Fruit fly (Drosophila melanogaster) whole organism, adult: Measurements from ENCODE around the gene Charon.

Source experiments
- CG12768 ChIP-seq: fragments of 200-800 bp; sonication (Bioruptor generic); optimal IDR thresholded peaks from 2 replicates; lab custom pipeline; 2017; ENCODE audit warnings: missing biosample characterization, missing genetic modification characterization, mild to moderate bottlenecking, moderate library complexity, missing genetic modification reagents
- CG14711 ChIP-seq: fragments of 200-800 bp; sonication (Bioruptor generic); optimal IDR thresholded peaks from 2 replicates; lab custom pipeline; 2018; ENCODE audit warnings: missing biosample characterization, mild to moderate bottlenecking, missing genetic modification characterization, moderate library complexity
- CG1620 ChIP-seq: fragments of 200-800 bp; sonication (Bioruptor generic); optimal IDR thresholded peaks from 2 replicates; lab custom pipeline; 2016; ENCODE audit warnings: missing biosample characterization, missing genetic modification characterization
- CG7101 ChIP-seq: fragments of 200-800 bp; sonication (Bioruptor generic); optimal IDR thresholded peaks from 2 replicates; lab custom pipeline; 2018; ENCODE audit warnings: missing biosample characterization, mild to moderate bottlenecking, missing genetic modification characterization, moderate library complexity
- Crg-1 ChIP-seq: fragments of 200-800 bp; sonication (Bioruptor generic); optimal IDR thresholded peaks from 2 replicates; lab custom pipeline; 2016; ENCODE audit warnings: missing biosample characterization, missing genetic modification characterization
- Hr96 ChIP-seq: fragments of 200-800 bp; sonication (Bioruptor generic); optimal IDR thresholded peaks from 2 replicates; lab custom pipeline; 2016; ENCODE audit warnings: missing biosample characterization, missing genetic modification characterization
- bab1 ChIP-seq: fragments of 200-800 bp; sonication (Bioruptor generic); optimal IDR thresholded peaks from 3 replicates; lab custom pipeline; 2019; ENCODE audit warnings: missing biosample characterization, mild to moderate bottlenecking, missing genetic modification characterization, moderate library complexity
- pad ChIP-seq: fragments of 200-800 bp; sonication (Bioruptor generic); optimal IDR thresholded peaks from 3 replicates; lab custom pipeline; 2017; ENCODE audit warnings: missing biosample characterization, missing genetic modification characterization, mild to moderate bottlenecking, moderate library complexity, missing genetic modification reagents
- tj ChIP-seq: fragments of 200-800 bp; sonication (Bioruptor generic); optimal IDR thresholded peaks from 3 replicates; lab custom pipeline; 2017; ENCODE audit warnings: missing biosample characterization, mild to moderate bottlenecking, missing genetic modification characterization, moderate library complexity

DNA sequence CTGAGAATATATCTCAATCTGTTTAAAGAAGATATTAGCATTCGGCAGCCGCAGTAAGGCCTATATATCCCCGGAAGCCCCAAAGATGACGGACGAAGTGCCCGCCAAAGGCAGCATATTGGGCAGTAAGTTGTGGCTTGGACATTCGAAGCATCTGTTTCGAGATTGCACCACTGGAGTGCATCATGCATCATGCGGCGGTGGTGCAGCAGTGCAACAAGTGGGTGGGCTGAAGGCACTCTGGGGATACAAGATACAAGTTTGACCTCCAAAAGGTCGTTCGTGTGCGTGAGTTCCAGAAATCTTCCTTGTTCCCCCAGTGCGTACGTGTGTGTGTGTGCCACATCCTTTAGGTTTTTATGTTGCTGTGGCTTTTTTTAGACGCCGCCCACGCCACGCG, 29.3 kb downstream of the Charon start:
- TF ChIP-seq Crg-1 = no peak
- no peak for TF ChIP-seq CG12768
- no peak for TF ChIP-seq bab1 (GFP tag; lab: Kevin White, UChicago)
- TF ChIP-seq CG14711 (tag; lab: Kevin White, UChicago) = no peak
- TF ChIP-seq Hr96 (GFP tag; lab: Kevin White, UChicago) = no peak
- TF ChIP-seq pad (GFP tag; lab: Kevin White, UChicago) = no peak
- TF ChIP-seq CG1620 (GFP tag; lab: Kevin White, UChicago) = no peak
- TF ChIP-seq CG7101 (tag; lab: Kevin White, UChicago) = no peak
- TF ChIP-seq tj (GFP tag; lab: Kevin White, UChicago) = no peak
